Worm (Caenorhabditis elegans) whole organism, L4 larva: ENCODE data around the gene srj-15.

Experiments used
- nhr-28 ChIP-seq: fragments of 150-350 bp; optimal IDR thresholded peaks from 2 replicates; lab custom pipeline; 2014; ENCODE audit warnings: missing biosample characterization, missing genetic modification characterization
- zip-2 ChIP-seq: fragments of 150-350 bp; optimal IDR thresholded peaks from 2 replicates; lab custom pipeline; 2014; ENCODE audit warnings: missing biosample characterization, missing genetic modification characterization

- TF ChIP-seq nhr-28 (no peak), zip-2 (no peak)
Measured at ce11 chrV:1943465-1943864, 21.2 kb downstream of the srj-15 start.
